Worm (Caenorhabditis elegans) whole organism, young adult: ENCODE results near the gene F38E1.10.

Experiments
- T26A5.8 ChIP-seq: sonication (generic microtip); optimal IDR thresholded peaks from 2 replicates; lab custom pipeline; 2016; ENCODE audit warnings: missing genetic modification characterization, missing compliant biosample characterization
- ets-4 ChIP-seq: fragments of 200-800 bp; sonication (Bioruptor generic); optimal IDR thresholded peaks from 2 replicates; lab custom pipeline; 2018; ENCODE audit warnings: mild to moderate bottlenecking, missing genetic modification characterization, missing compliant biosample characterization
- hrde-1 ChIP-seq: sonication (generic microtip); optimal IDR thresholded peaks from 2 replicates; lab custom pipeline; 2016; ENCODE audit warnings: missing genetic modification characterization, mild to moderate bottlenecking, missing compliant biosample characterization, moderate library complexity, missing genotype, missing genetic modification reagents, borderline replicate concordance

- no peak for TF ChIP-seq hrde-1 (tag; lab: Kevin White, UChicago)
- TF ChIP-seq T26A5.8 (tag; lab: Kevin White, UChicago) = no peak
- TF ChIP-seq ets-4 (GFP tag; lab: Kevin White, UChicago) = no peak
These were observed 4.8 kb upstream of the F38E1.10 start for ce11 chrV:8380076-8380475.
